Worm (Caenorhabditis elegans) whole organism, L1 larva: Measurements from ENCODE around the gene F40G9.5.

Source experiments
- C16A3.4 ChIP-seq: fragments of 150-350 bp; optimal IDR thresholded peaks from 2 replicates; lab custom pipeline; 2014; ENCODE audit warnings: missing biosample characterization, missing genetic modification characterization
- C34B4.2 ChIP-seq: sonication (generic microtip); optimal IDR thresholded peaks from 2 replicates; lab custom pipeline; 2017; ENCODE audit warnings: mild to moderate bottlenecking, missing genetic modification characterization, missing compliant biosample characterization
- Y116A8C.19 ChIP-seq: sonication (generic microtip); optimal IDR thresholded peaks from 2 replicates; lab custom pipeline; 2016; ENCODE audit warnings: missing compliant biosample characterization, missing genetic modification characterization, borderline replicate concordance
- aha-1 ChIP-seq: fragments of 150-350 bp; optimal IDR thresholded peaks from 2 replicates; lab custom pipeline; 2014; ENCODE audit warnings: missing biosample characterization, missing genetic modification characterization
- alr-1 ChIP-seq: fragments of 200-800 bp; sonication (Bioruptor generic); optimal IDR thresholded peaks from 2 replicates; lab custom pipeline; 2018; ENCODE audit warnings: borderline replicate concordance, mild to moderate bottlenecking, missing genetic modification characterization, missing compliant biosample characterization
- ama-1 ChIP-seq: fragments of 150-350 bp; optimal IDR thresholded peaks from 2 replicates; lab custom pipeline; 2014
- ceh-8 ChIP-seq: fragments of 200-800 bp; sonication (Bioruptor generic); optimal IDR thresholded peaks from 2 replicates; lab custom pipeline; 2018; ENCODE audit warnings: mild to moderate bottlenecking, missing genetic modification characterization, moderate library complexity, missing compliant biosample characterization
- ceh-82 ChIP-seq, 3 experiments: fragments of 150-350 bp in 1 of 3; sonication (generic microtip) in 2 of 3; optimal IDR thresholded peaks; 2 replicates each; lab custom pipeline; 2014 to 2017; ENCODE audit warnings: missing biosample characterization in 3 of 3, missing genetic modification characterization in 3 of 3
- ceh-88 ChIP-seq: fragments of 200-800 bp; sonication (Bioruptor generic); IDR thresholded peaks from 2 replicates; pipeline ENCODE4 v1.3.6; 2022; ENCODE audit warnings: missing genetic modification characterization, missing compliant biosample characterization
- ceh-90 ChIP-seq: sonication (generic microtip); optimal IDR thresholded peaks from 2 replicates; lab custom pipeline; 2016; ENCODE audit warnings: missing genetic modification characterization, missing compliant biosample characterization
- ces-1 ChIP-seq: fragments of 150-350 bp; optimal IDR thresholded peaks from 2 replicates; lab custom pipeline; 2014; ENCODE audit warnings: missing biosample characterization, missing genetic modification reagents, missing genetic modification characterization
- dpl-1 ChIP-seq, 3 experiments: fragments of 150-350 bp in 2 of 3; sonication (generic microtip) in 1 of 3; optimal IDR thresholded peaks; 2 replicates each; lab custom pipeline; 2014 to 2017; ENCODE audit warnings: missing biosample characterization in 3 of 3, missing genetic modification characterization in 3 of 3, missing genetic modification reagents in 3 of 3
- dsc-1 ChIP-seq: sonication (generic microtip); optimal IDR thresholded peaks from 2 replicates; lab custom pipeline; 2016; ENCODE audit warnings: mild to moderate bottlenecking, missing genetic modification characterization, missing compliant biosample characterization
- elt-2 ChIP-seq: sonication (generic microtip); optimal IDR thresholded peaks from 2 replicates; lab custom pipeline; 2016; ENCODE audit warnings: missing genetic modification characterization, mild to moderate bottlenecking, inconsistent platforms, missing compliant biosample characterization, missing genetic modification reagents
- elt-3 ChIP-seq, 6 experiments: fragments of 150-350 bp in 1 of 6; sonication (generic microtip); optimal IDR thresholded peaks; 2 replicates each; lab custom pipeline; 2017 to 2018; ENCODE audit warnings: missing biosample characterization in 6 of 6, missing genetic modification characterization in 6 of 6, inconsistent platforms in 1 of 6
- ets-5 ChIP-seq: fragments of 200-800 bp; sonication (Bioruptor generic); IDR thresholded peaks from 2 replicates; pipeline ENCODE4 v1.3.6; 2022; ENCODE audit warnings: missing genetic modification characterization, missing compliant biosample characterization
- fkh-4 ChIP-seq: sonication (generic microtip); optimal IDR thresholded peaks from 2 replicates; lab custom pipeline; 2016; ENCODE audit warnings: missing compliant biosample characterization, missing genetic modification characterization, borderline replicate concordance
- fos-1 ChIP-seq: fragments of 150-350 bp; optimal IDR thresholded peaks from 2 replicates; lab custom pipeline; 2014; ENCODE audit warnings: missing biosample characterization, missing genetic modification characterization
- grh-1 ChIP-seq: fragments of 200-800 bp; sonication (Bioruptor generic); IDR thresholded peaks from 2 replicates; pipeline ENCODE4 v1.3.6; 2022; ENCODE audit warnings: missing genetic modification reagents, missing genetic modification characterization, missing compliant biosample characterization
- hlh-17 ChIP-seq: fragments of 200-800 bp; sonication (Bioruptor generic); optimal IDR thresholded peaks from 2 replicates; lab custom pipeline; 2018; ENCODE audit warnings: missing genetic modification characterization, mild to moderate bottlenecking, missing compliant biosample characterization, moderate library complexity, borderline replicate concordance
- irx-1 ChIP-seq: sonication (generic microtip); optimal IDR thresholded peaks from 2 replicates; lab custom pipeline; 2016; ENCODE audit warnings: missing genetic modification characterization, missing compliant biosample characterization
- lin-13 ChIP-seq: fragments of 150-350 bp; optimal IDR thresholded peaks from 2 replicates; lab custom pipeline; 2014; ENCODE audit warnings: missing biosample characterization, missing genetic modification reagents, missing genetic modification characterization
- lin-14 ChIP-seq: fragments of 200-800 bp; sonication (Bioruptor generic); optimal IDR thresholded peaks from 2 replicates; lab custom pipeline; 2018; ENCODE audit warnings: mild to moderate bottlenecking, missing genetic modification characterization, moderate library complexity, missing compliant biosample characterization
- lin-35 ChIP-seq, 2 experiments: fragments of 150-350 bp; optimal IDR thresholded peaks; 2 replicates each; lab custom pipeline; 2014; ENCODE audit warnings: missing biosample characterization in 2 of 2, missing genetic modification characterization in 2 of 2, missing genetic modification reagents in 2 of 2
- lin-39 ChIP-seq: fragments of 150-350 bp; optimal IDR thresholded peaks from 2 replicates; lab custom pipeline; 2014; ENCODE audit warnings: missing biosample characterization, missing genetic modification reagents, missing genetic modification characterization
- lsy-2 ChIP-seq, 2 experiments: fragments of 150-350 bp; optimal IDR thresholded peaks; 2 replicates each; lab custom pipeline; 2014; ENCODE audit warnings: missing biosample characterization in 2 of 2, missing genetic modification characterization in 2 of 2
- mab-9 ChIP-seq: fragments of 200-800 bp; sonication (Bioruptor generic); IDR thresholded peaks from 2 replicates; pipeline ENCODE4 v1.3.6; 2022; ENCODE audit warnings: missing genetic modification reagents, missing genetic modification characterization, missing compliant biosample characterization
- mdl-1 ChIP-seq, 2 experiments: fragments of 150-350 bp; optimal IDR thresholded peaks; 2 replicates each; lab custom pipeline; 2014 to 2017; ENCODE audit warnings: missing biosample characterization in 2 of 2, missing genetic modification characterization in 2 of 2, inconsistent platforms in 1 of 2
- nhr-12 ChIP-seq: sonication (generic microtip); optimal IDR thresholded peaks from 2 replicates; lab custom pipeline; 2017; ENCODE audit warnings: missing biosample characterization, missing genetic modification characterization
- nhr-28 ChIP-seq: fragments of 150-350 bp; optimal IDR thresholded peaks from 2 replicates; lab custom pipeline; 2014; ENCODE audit warnings: missing biosample characterization, missing genetic modification characterization
- nhr-47 ChIP-seq: sonication (generic microtip); optimal IDR thresholded peaks from 2 replicates; lab custom pipeline; 2016; ENCODE audit warnings: mild to moderate bottlenecking, missing genetic modification characterization, moderate library complexity, missing compliant biosample characterization
- nhr-76 ChIP-seq: sonication (generic microtip); optimal IDR thresholded peaks from 2 replicates; lab custom pipeline; 2017; ENCODE audit warnings: missing biosample characterization, missing genetic modification characterization
- nhr-77 ChIP-seq: fragments of 150-350 bp; optimal IDR thresholded peaks from 2 replicates; lab custom pipeline; 2014; ENCODE audit warnings: missing biosample characterization, missing genetic modification characterization
- nhr-84 ChIP-seq: sonication (generic microtip); optimal IDR thresholded peaks from 2 replicates; lab custom pipeline; 2017; ENCODE audit warnings: missing biosample characterization, missing genetic modification characterization
- nhr-85 ChIP-seq: sonication (generic microtip); peaks from one replicate; lab custom pipeline; 2016; ENCODE audit warnings: missing genetic modification characterization, inconsistent platforms, missing compliant biosample characterization
- pax-3 ChIP-seq: fragments of 200-800 bp; sonication (Bioruptor generic); optimal IDR thresholded peaks from 2 replicates; lab custom pipeline; 2018; ENCODE audit warnings: mild to moderate bottlenecking, missing genetic modification characterization, moderate library complexity, missing compliant biosample characterization
- pqm-1 ChIP-seq: sonication (generic microtip); optimal IDR thresholded peaks from 3 replicates; lab custom pipeline; 2017; ENCODE audit warnings: missing biosample characterization, missing genetic modification characterization
- rnt-1 ChIP-seq: sonication (generic microtip); optimal IDR thresholded peaks from 2 replicates; lab custom pipeline; 2016; ENCODE audit warnings: mild to moderate bottlenecking, missing genetic modification characterization, moderate library complexity, missing compliant biosample characterization
- skn-1 ChIP-seq: fragments of 150-350 bp; optimal IDR thresholded peaks from 2 replicates; lab custom pipeline; 2014; ENCODE audit warnings: missing biosample characterization, missing genetic modification characterization
- snpc-4 ChIP-seq: fragments of 150-350 bp; optimal IDR thresholded peaks from 2 replicates; lab custom pipeline; 2014; ENCODE audit warnings: missing biosample characterization, missing genetic modification characterization
- sox-4 ChIP-seq: sonication (generic microtip); optimal IDR thresholded peaks from 2 replicates; lab custom pipeline; 2016; ENCODE audit warnings: missing genetic modification characterization, missing compliant biosample characterization
- sup-37 ChIP-seq: fragments of 200-800 bp; sonication (Bioruptor generic); optimal IDR thresholded peaks from 2 replicates; lab custom pipeline; 2018; ENCODE audit warnings: mild to moderate bottlenecking, missing genetic modification characterization, missing compliant biosample characterization
- swsn-7 ChIP-seq: sonication (generic microtip); optimal IDR thresholded peaks from 2 replicates; lab custom pipeline; 2016; ENCODE audit warnings: missing genetic modification characterization, missing compliant biosample characterization
- tbx-2 ChIP-seq: sonication (generic microtip); optimal IDR thresholded peaks from 2 replicates; lab custom pipeline; 2016; ENCODE audit warnings: missing genetic modification characterization, missing compliant biosample characterization
- unc-130 ChIP-seq: fragments of 150-350 bp; optimal IDR thresholded peaks from 2 replicates; lab custom pipeline; 2017; ENCODE audit warnings: missing biosample characterization, missing genetic modification characterization, inconsistent platforms
- unc-62 ChIP-seq: fragments of 150-350 bp; optimal IDR thresholded peaks from 2 replicates; lab custom pipeline; 2014; ENCODE audit warnings: missing biosample characterization, missing genetic modification reagents, missing genetic modification characterization
- unc-98 ChIP-seq: fragments of 200-800 bp; sonication (Bioruptor generic); IDR thresholded peaks from 2 replicates; pipeline ENCODE4 v1.3.6; 2022; ENCODE audit warnings: missing genetic modification characterization, missing compliant biosample characterization
- vab-15 ChIP-seq: sonication (generic microtip); optimal IDR thresholded peaks from 2 replicates; lab custom pipeline; 2017; ENCODE audit warnings: missing genotype, mild to moderate bottlenecking, missing genetic modification characterization, missing compliant biosample characterization
- xbp-1 ChIP-seq: sonication (generic microtip); optimal IDR thresholded peaks from 2 replicates; lab custom pipeline; 2016; ENCODE audit warnings: missing genetic modification characterization, missing compliant biosample characterization
- ztf-11 ChIP-seq, 2 experiments: sonication (generic microtip); optimal IDR thresholded peaks; 2 replicates each; lab custom pipeline; 2016 to 2017; ENCODE audit warnings: missing genetic modification characterization in 2 of 2, missing biosample characterization in 1 of 2, missing compliant biosample characterization in 1 of 2
- ztf-4 ChIP-seq: fragments of 150-350 bp; optimal IDR thresholded peaks from 2 replicates; lab custom pipeline; 2014; ENCODE audit warnings: missing biosample characterization, missing genetic modification characterization

Gene F40G9.5

ce11 chrIII:180963-181362, at the start of gene F40G9.5:
TSS of gene F40G9.5 (plus strand) at chrIII:181263.
- TF ChIP-seq lin-13 (GFP tag; lab: Kevin White, UChicago) = no peak
- TF ChIP-seq alr-1 (tag; lab: Kevin White, UChicago) = no peak
- TF ChIP-seq ceh-90 (tag; lab: Kevin White, UChicago) = no peak
- TF ChIP-seq, all 84 proteins: peak for 0

DNA sequence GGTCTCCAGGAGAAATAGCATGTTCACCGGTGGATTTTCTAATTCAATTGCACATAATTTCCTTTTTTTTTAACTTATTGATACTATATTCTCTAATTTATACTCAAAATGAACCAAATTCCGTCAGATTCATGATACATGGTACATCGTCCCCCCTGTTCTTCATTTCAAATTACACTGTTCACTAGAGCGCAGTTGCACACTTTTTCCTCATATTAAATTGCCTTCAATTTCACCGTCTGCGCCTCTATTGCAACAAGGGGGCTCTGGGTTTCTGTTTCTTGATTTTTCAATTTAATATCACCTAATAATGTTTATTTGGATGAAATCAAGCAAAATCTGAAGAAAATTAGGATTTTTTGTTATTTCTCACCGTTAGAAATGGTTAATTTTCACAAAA, 49.4 kb upstream of the F40G9.5 start:
- no peak for TF ChIP-seq ceh-90 (tag; lab: Kevin White, UChicago)
- TF ChIP-seq elt-3 (tag; optimal IDR thresholded peaks at IDR 0.05; lab: Kevin White, UChicago) = no peak
- TF ChIP-seq nhr-47 (tag; lab: Kevin White, UChicago) = peak; percentile 55
- peak; percentile 11 for TF ChIP-seq skn-1 (tag; lab: Kevin White, UChicago)
- no peak for TF ChIP-seq fkh-4 (tag; lab: Kevin White, UChicago)
- TF ChIP-seq mab-9 (GFP tag; lab: Robert Waterston, UW) = no peak
- TF ChIP-seq grh-1 (GFP tag; lab: Robert Waterston, UW) = no peak
- no peak for TF ChIP-seq ets-5 (GFP tag; lab: Robert Waterston, UW)
- no peak for TF ChIP-seq alr-1 (tag; lab: Kevin White, UChicago)
- no peak for TF ChIP-seq C34B4.2 (tag; lab: Kevin White, UChicago)
- no peak for TF ChIP-seq nhr-76
- TF ChIP-seq snpc-4 (tag; lab: Kevin White, UChicago) = peak; percentile 16
- TF ChIP-seq nhr-77 (tag; lab: Kevin White, UChicago) = no peak
- TF ChIP-seq swsn-7 (tag; lab: Kevin White, UChicago) = peak; percentile 50
- no peak for TF ChIP-seq nhr-84 (tag; lab: Kevin White, UChicago)
- no peak for TF ChIP-seq fos-1 (tag; lab: Kevin White, UChicago)
- no peak for TF ChIP-seq sox-4 (tag; lab: Kevin White, UChicago)
- TF ChIP-seq nhr-12 = no peak
- peak; percentile 71 for TF ChIP-seq nhr-85 (tag; lab: Kevin White, UChicago)
- TF ChIP-seq ztf-4 (tag; lab: Kevin White, UChicago) = no peak
- TF ChIP-seq vab-15 (tag; lab: Kevin White, UChicago) = peak; percentile 89
- TF ChIP-seq sup-37 (GFP tag; lab: Kevin White, UChicago) = no peak
- TF ChIP-seq irx-1 (tag; lab: Kevin White, UChicago) = peak; percentile 9
- TF ChIP-seq ama-1 (lab: Kevin White, UChicago) = no peak
- TF ChIP-seq ceh-8 (GFP tag; lab: Kevin White, UChicago) = no peak
- peak; percentile 1 for TF ChIP-seq elt-2 (tag; lab: Kevin White, UChicago)
- TF ChIP-seq ceh-88 (GFP tag; lab: Robert Waterston, UW) = no peak
- peak; percentile 9 for TF ChIP-seq tbx-2 (tag; lab: Kevin White, UChicago)
- TF ChIP-seq pqm-1 (tag; lab: Kevin White, UChicago) = no peak
- TF ChIP-seq C16A3.4 (tag; lab: Kevin White, UChicago) = peak; percentile 71
- TF ChIP-seq ztf-11 (tag; optimal IDR thresholded peaks at IDR 0.05; lab: Kevin White, UChicago) = no peak
- no peak for TF ChIP-seq unc-62
- peak; percentile 42 for TF ChIP-seq rnt-1 (tag; lab: Kevin White, UChicago)
- TF ChIP-seq lin-39 (tag; lab: Kevin White, UChicago) = no peak
- no peak for TF ChIP-seq pax-3 (tag; lab: Kevin White, UChicago)
- peak; percentile 64 to 82 for TF ChIP-seq lsy-2 (tag; optimal IDR thresholded peaks at IDR 0.05; lab: Kevin White, UChicago)
- peak; percentile 68 to 72 for TF ChIP-seq lin-35 (GFP tag; optimal IDR thresholded peaks at IDR 0.05; lab: Kevin White, UChicago)
- TF ChIP-seq ces-1 = no peak
- no peak for TF ChIP-seq aha-1 (tag; lab: Kevin White, UChicago)
- TF ChIP-seq unc-98 (GFP tag; lab: Robert Waterston, UW) = no peak
- peak; percentile 27 for TF ChIP-seq unc-130 (tag; lab: Kevin White, UChicago)
- peak; percentile 37 for TF ChIP-seq dsc-1 (tag; lab: Kevin White, UChicago)
- peak; percentile 44 for TF ChIP-seq xbp-1 (tag; lab: Kevin White, UChicago)
- peak; percentile 32 to 72 (median 60) for TF ChIP-seq dpl-1 (GFP tag; optimal IDR thresholded peaks at IDR 0.05; lab: Kevin White, UChicago)
- TF ChIP-seq ceh-82 (tag; optimal IDR thresholded peaks at IDR 0.05; lab: Kevin White, UChicago) = peak in 2 of 3 experiments; percentile 2 to 70
- TF ChIP-seq mdl-1 (tag; optimal IDR thresholded peaks at IDR 0.05; lab: Kevin White, UChicago) = no peak
- TF ChIP-seq Y116A8C.19 (tag; lab: Kevin White, UChicago) = no peak
- TF ChIP-seq lin-14 (GFP tag; lab: Kevin White, UChicago) = peak; percentile 77
- TF ChIP-seq nhr-28 (tag; lab: Kevin White, UChicago) = no peak
- no peak for TF ChIP-seq hlh-17 (GFP tag; lab: Kevin White, UChicago)
